Worm (Caenorhabditis elegans) whole organism, young adult: ENCODE data around the gene F59A6.10.

ENCODE experiments used
- F22D6.2 ChIP-seq: sonication (generic microtip); optimal IDR thresholded peaks from 2 replicates; lab custom pipeline; 2016; ENCODE audit warnings: mild to moderate bottlenecking, missing genetic modification characterization, missing compliant biosample characterization
- F49E8.2 ChIP-seq: sonication (generic microtip); optimal IDR thresholded peaks from 3 replicates; lab custom pipeline; 2017; ENCODE audit warnings: missing genetic modification characterization, mild to moderate bottlenecking, missing compliant biosample characterization, antibody characterized with exemption, moderate library complexity; ENCODE audit not compliant: insufficient read depth
- ZK185.1 ChIP-seq: sonication (generic microtip); optimal IDR thresholded peaks from 2 replicates; lab custom pipeline; 2016; ENCODE audit warnings: mild to moderate bottlenecking, missing genetic modification characterization, missing compliant biosample characterization; ENCODE audit not compliant: poor library complexity, severe bottlenecking
- egl-18 ChIP-seq: fragments of 200-800 bp; sonication (Bioruptor generic); IDR thresholded peaks from 2 replicates; pipeline ENCODE4 v1.3.6; 2022; ENCODE audit warnings: missing genetic modification reagents, missing genetic modification characterization, missing compliant biosample characterization
- hmg-20 ChIP-seq: fragments of 200-800 bp; sonication (Bioruptor generic); IDR thresholded peaks from 2 replicates; pipeline ENCODE4 v1.3.6; 2022; ENCODE audit warnings: missing genetic modification reagents, missing genetic modification characterization, missing compliant biosample characterization
- hsf-1 ChIP-seq: fragments of 200-800 bp; sonication (Bioruptor generic); IDR thresholded peaks from 2 replicates; pipeline ENCODE4 v1.3.6; 2022; ENCODE audit warnings: missing genetic modification reagents, missing genetic modification characterization, missing compliant biosample characterization
- lsy-27 ChIP-seq: sonication (generic microtip); optimal IDR thresholded peaks from 2 replicates; lab custom pipeline; 2017; ENCODE audit warnings: missing genetic modification characterization, mild to moderate bottlenecking, missing compliant biosample characterization, antibody characterized with exemption, missing genotype, borderline replicate concordance; ENCODE audit not compliant: insufficient read depth
- pha-4 ChIP-seq: fragments of 150-350 bp; sonication (generic microtip); optimal IDR thresholded peaks from 2 replicates; lab custom pipeline; 2014; ENCODE audit warnings: missing biosample characterization, missing genetic modification reagents, missing genetic modification characterization
- sea-2 ChIP-seq: fragments of 200-800 bp; sonication (Bioruptor generic); IDR thresholded peaks from 2 replicates; pipeline ENCODE4 v1.3.6; 2022; ENCODE audit warnings: missing genetic modification characterization, missing compliant biosample characterization
- snpc-4 ChIP-seq, 5 experiments: fragments of 150-350 bp in 1 of 5; sonication (generic microtip) in 4 of 5; optimal IDR thresholded peaks; 2 replicates each; lab custom pipeline; 2014 to 2018; ENCODE audit warnings: missing genetic modification characterization in 5 of 5, missing biosample characterization in 3 of 5, antibody characterized with exemption in 2 of 5, mild to moderate bottlenecking in 2 of 5, missing compliant biosample characterization in 2 of 5, missing genotype in 2 of 5, moderate library complexity in 2 of 5, missing genetic modification reagents in 1 of 5
- unc-62 ChIP-seq: fragments of 150-350 bp; optimal IDR thresholded peaks from 2 replicates; lab custom pipeline; 2014; ENCODE audit warnings: missing biosample characterization, missing genetic modification reagents, missing genetic modification characterization

ce11 chrII:4974448-4974951 lies 29.3 kb upstream of the F59A6.10 start:
- TF ChIP-seq ZK185.1 (tag; lab: Kevin White, UChicago) (no peak), pha-4 (no peak), unc-62 (GFP tag; lab: Kevin White, UChicago) (no peak), F22D6.2 (tag; lab: Kevin White, UChicago) (no peak), egl-18 (GFP tag; lab: Robert Waterston, UW) (no peak), sea-2 (GFP tag; lab: Robert Waterston, UW) (no peak), lsy-27 (no peak), hsf-1 (GFP tag; lab: Robert Waterston, UW) (no peak), hmg-20 (GFP tag; lab: Robert Waterston, UW) (no peak), snpc-4 (GFP tag; optimal IDR thresholded peaks at IDR 0.05; lab: Kevin White, UChicago) (no peak), snpc-4 (tag; optimal IDR thresholded peaks at IDR 0.05; lab: Kevin White, UChicago) (no peak), F49E8.2 (no peak)
